Worm (Caenorhabditis elegans) whole organism, L2 larva: ENCODE results near the gene sgnh-1.

Source experiments
- R02D3.7 ChIP-seq: fragments of 150-350 bp; optimal IDR thresholded peaks from 2 replicates; lab custom pipeline; 2014; ENCODE audit warnings: missing biosample characterization, missing genetic modification characterization
- Y55F3AM.14 ChIP-seq: fragments of 200-800 bp; sonication (Bioruptor generic); optimal IDR thresholded peaks from 2 replicates; lab custom pipeline; 2018; ENCODE audit warnings: mild to moderate bottlenecking, missing genetic modification characterization, missing compliant biosample characterization
- ZK546.5 ChIP-seq: sonication (generic microtip); optimal IDR thresholded peaks from 2 replicates; lab custom pipeline; 2017; ENCODE audit warnings: missing biosample characterization, missing genetic modification characterization
- alr-1 ChIP-seq: fragments of 150-350 bp; optimal IDR thresholded peaks from 2 replicates; lab custom pipeline; 2014; ENCODE audit warnings: missing biosample characterization, missing genetic modification characterization
- aly-2 ChIP-seq: fragments of 150-350 bp; optimal IDR thresholded peaks from 2 replicates; lab custom pipeline; 2014; ENCODE audit warnings: missing biosample characterization, missing genetic modification characterization
- ama-1 ChIP-seq: fragments of 150-350 bp; optimal IDR thresholded peaks from 2 replicates; lab custom pipeline; 2018; ENCODE audit warnings: inconsistent platforms
- crh-2 ChIP-seq: sonication (generic microtip); optimal IDR thresholded peaks from 2 replicates; lab custom pipeline; 2017; ENCODE audit warnings: missing biosample characterization, missing genetic modification characterization
- dmd-4 ChIP-seq: sonication (generic microtip); optimal IDR thresholded peaks from 2 replicates; lab custom pipeline; 2017; ENCODE audit warnings: missing biosample characterization, missing genetic modification characterization
- egl-27 ChIP-seq: sonication (generic microtip); optimal IDR thresholded peaks from 3 replicates; lab custom pipeline; 2017; ENCODE audit warnings: missing biosample characterization, missing genetic modification reagents, missing genetic modification characterization
- elt-3 ChIP-seq: sonication (generic microtip); optimal IDR thresholded peaks from 2 replicates; lab custom pipeline; 2017; ENCODE audit warnings: missing biosample characterization, missing genetic modification characterization
- fos-1 ChIP-seq: fragments of 150-350 bp; optimal IDR thresholded peaks from 2 replicates; lab custom pipeline; 2014; ENCODE audit warnings: missing biosample characterization, missing genetic modification characterization
- gmeb-1 ChIP-seq: fragments of 150-350 bp; optimal IDR thresholded peaks from 2 replicates; lab custom pipeline; 2014; ENCODE audit warnings: missing biosample characterization, missing genetic modification characterization
- lin-11 ChIP-seq: fragments of 150-350 bp; sonication (generic microtip); optimal IDR thresholded peaks from 2 replicates; lab custom pipeline; 2014; ENCODE audit warnings: missing biosample characterization, missing genetic modification characterization, inconsistent platforms, mixed read lengths
- lin-39 ChIP-seq: fragments of 150-350 bp; optimal IDR thresholded peaks from 2 replicates; lab custom pipeline; 2014; ENCODE audit warnings: missing biosample characterization, missing genetic modification reagents, missing genetic modification characterization
- mbf-1 ChIP-seq: sonication (generic microtip); optimal IDR thresholded peaks from 2 replicates; lab custom pipeline; 2017; ENCODE audit warnings: missing biosample characterization, missing genetic modification characterization
- nhr-10 ChIP-seq: sonication (generic microtip); optimal IDR thresholded peaks from 2 replicates; lab custom pipeline; 2017; ENCODE audit warnings: missing biosample characterization, missing genetic modification characterization
- nhr-11 ChIP-seq: fragments of 150-350 bp; optimal IDR thresholded peaks from 2 replicates; lab custom pipeline; 2014; ENCODE audit warnings: missing biosample characterization, missing genetic modification characterization
- nhr-12 ChIP-seq: fragments of 150-350 bp; optimal IDR thresholded peaks from 2 replicates; lab custom pipeline; 2014; ENCODE audit warnings: missing biosample characterization, missing genetic modification characterization
- nhr-21 ChIP-seq: fragments of 150-350 bp; optimal IDR thresholded peaks from 2 replicates; lab custom pipeline; 2014; ENCODE audit warnings: missing biosample characterization, missing genetic modification characterization
- nhr-23 ChIP-seq: fragments of 150-350 bp; optimal IDR thresholded peaks from 2 replicates; lab custom pipeline; 2014; ENCODE audit warnings: missing biosample characterization, missing genetic modification reagents, missing genetic modification characterization
- nhr-237 ChIP-seq: fragments of 150-350 bp; optimal IDR thresholded peaks from 2 replicates; lab custom pipeline; 2014; ENCODE audit warnings: missing biosample characterization, missing genetic modification characterization
- nhr-25 ChIP-seq: fragments of 150-350 bp; sonication (generic microtip); optimal IDR thresholded peaks from 3 replicates; lab custom pipeline; 2014; ENCODE audit warnings: missing biosample characterization, missing genetic modification characterization
- nhr-6 ChIP-seq: fragments of 150-350 bp; optimal IDR thresholded peaks from 2 replicates; lab custom pipeline; 2014; ENCODE audit warnings: missing biosample characterization, missing genetic modification characterization
- nhr-77 ChIP-seq: fragments of 150-350 bp; optimal IDR thresholded peaks from 2 replicates; lab custom pipeline; 2014; ENCODE audit warnings: missing biosample characterization, missing genetic modification characterization
- peb-1 ChIP-seq: fragments of 150-350 bp; optimal IDR thresholded peaks from 2 replicates; lab custom pipeline; 2014; ENCODE audit warnings: missing biosample characterization, missing genetic modification characterization
- sem-4 ChIP-seq: fragments of 150-350 bp; optimal IDR thresholded peaks from 2 replicates; lab custom pipeline; 2014; ENCODE audit warnings: missing biosample characterization, missing genetic modification reagents, missing genetic modification characterization
- sma-3 ChIP-seq: sonication (generic microtip); optimal IDR thresholded peaks from 2 replicates; lab custom pipeline; 2016; ENCODE audit warnings: missing genetic modification reagents, missing genetic modification characterization, missing compliant biosample characterization
- sma-9 ChIP-seq, 2 experiments: fragments of 150-350 bp in 1 of 2; sonication (generic microtip) in 1 of 2; optimal IDR thresholded peaks; 2 replicates each; lab custom pipeline; 2014 to 2016; ENCODE audit warnings: missing genetic modification characterization in 2 of 2, mild to moderate bottlenecking in 1 of 2, missing biosample characterization in 1 of 2, missing compliant biosample characterization in 1 of 2, missing genetic modification reagents in 1 of 2, moderate library complexity in 1 of 2
- snpc-4 ChIP-seq: fragments of 150-350 bp; optimal IDR thresholded peaks from 2 replicates; lab custom pipeline; 2014; ENCODE audit warnings: missing biosample characterization, missing genetic modification characterization
- unc-62 ChIP-seq: fragments of 150-350 bp; optimal IDR thresholded peaks from 2 replicates; lab custom pipeline; 2014; ENCODE audit warnings: missing biosample characterization, missing genetic modification reagents, missing genetic modification characterization
- ztf-11 ChIP-seq: sonication (generic microtip); optimal IDR thresholded peaks from 2 replicates; lab custom pipeline; 2017; ENCODE audit warnings: missing biosample characterization, missing genetic modification characterization
- ztf-4 ChIP-seq: fragments of 150-350 bp; optimal IDR thresholded peaks from 2 replicates; lab custom pipeline; 2014; ENCODE audit warnings: missing biosample characterization, missing genetic modification characterization

Gene sgnh-1

DNA sequence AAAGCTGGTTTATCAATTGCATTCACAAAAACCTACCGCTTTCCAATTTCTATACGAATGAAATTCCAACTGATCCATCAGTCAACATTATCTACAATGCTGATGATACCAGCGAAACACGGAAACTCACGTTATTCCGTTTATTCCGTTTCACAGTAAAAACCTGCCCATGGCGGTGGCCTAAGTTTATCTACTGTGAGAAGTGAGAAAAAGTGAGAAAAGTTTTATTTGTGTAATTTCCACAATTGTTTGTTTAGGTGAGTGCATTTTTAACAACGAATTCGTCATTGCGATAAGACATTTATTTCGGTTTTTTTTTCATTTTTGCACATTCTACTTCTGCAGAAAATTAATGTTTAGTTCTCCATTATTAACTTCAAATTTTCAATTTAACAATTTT, 40.3 kb downstream of the sgnh-1 start, which contains the start of gene Y9C9A.8:
TSS of gene Y9C9A.8 (plus strand) at position 301 of the 400 bp plus-strand sequence.
- TF ChIP-seq nhr-11 (tag; lab: Kevin White, UChicago) (no peak), R02D3.7 (no peak), aly-2 (tag; lab: Kevin White, UChicago) (no peak), fos-1 (tag; lab: Kevin White, UChicago) (peak; percentile 13)

DNA sequence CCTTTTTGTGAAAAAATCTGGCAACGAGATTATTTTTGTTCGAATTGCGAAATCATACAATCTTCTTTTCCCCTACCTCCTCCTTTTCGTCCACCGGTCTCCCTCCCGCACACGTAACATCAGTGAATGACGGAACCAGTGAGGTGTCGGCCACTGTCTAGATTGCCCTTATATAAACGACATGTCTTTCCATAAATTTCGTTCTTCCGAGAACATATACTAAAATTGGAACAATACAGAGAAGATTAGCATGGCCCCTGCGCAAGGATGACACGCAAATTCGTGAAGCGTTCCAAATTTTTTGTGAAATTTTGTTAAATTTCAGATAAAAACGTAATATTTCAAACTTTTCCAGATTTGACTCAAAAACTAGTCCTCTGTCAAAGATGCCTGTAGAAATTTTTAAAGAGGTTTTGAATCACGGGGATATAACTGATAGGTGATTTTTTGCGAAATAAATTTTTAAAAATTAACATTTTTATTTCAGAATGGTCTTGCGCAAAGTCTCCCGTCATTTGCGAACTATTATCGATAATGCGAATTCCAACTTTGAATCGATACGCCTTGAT, 41.1 kb downstream of the sgnh-1 start:
- peak; percentile 19 for TF ChIP-seq crh-2 (tag; lab: Kevin White, UChicago)
- peak; percentile 39 for TF ChIP-seq gmeb-1 (tag; lab: Kevin White, UChicago)
- no peak for TF ChIP-seq nhr-10 (tag; lab: Kevin White, UChicago)
- no peak for TF ChIP-seq fos-1 (tag; lab: Kevin White, UChicago)
- TF ChIP-seq snpc-4 (tag; lab: Kevin White, UChicago), result peak; percentile 92
- TF ChIP-seq egl-27 (tag; lab: Kevin White, UChicago), result no peak
- peak; percentile 67 for TF ChIP-seq sma-3
- peak; percentile 8 for TF ChIP-seq sma-9 (GFP tag; optimal IDR thresholded peaks at IDR 0.05; lab: Kevin White, UChicago)
- no peak for TF ChIP-seq sma-9 (tag; optimal IDR thresholded peaks at IDR 0.05; lab: Kevin White, UChicago)
- peak; percentile 24 for TF ChIP-seq nhr-21
- TF ChIP-seq, all 48 proteins: peak for 6

DNA sequence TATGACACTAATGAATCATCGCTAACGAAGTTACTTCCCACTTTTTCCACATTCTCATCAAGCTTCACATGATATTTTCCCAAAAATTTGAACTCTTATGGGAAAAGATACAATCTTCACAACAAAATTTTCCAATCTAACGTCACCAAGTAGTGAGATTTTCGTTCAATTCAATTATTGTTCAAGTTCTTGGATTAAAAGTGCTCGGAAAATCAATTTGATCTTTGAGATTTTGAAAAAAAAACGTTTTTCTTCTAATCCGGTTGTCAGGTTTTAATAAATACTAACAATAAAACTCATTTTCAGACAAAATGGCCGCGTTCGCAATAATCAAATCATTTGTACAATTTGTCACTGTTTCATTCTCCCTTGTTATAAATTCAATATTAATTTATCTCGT, 44.4 kb downstream of the sgnh-1 start, which contains the start of gene str-153:
TSS of gene str-153 (plus strand) at position 301 of the 400 bp plus-strand sequence.
- no peak for TF ChIP-seq Y55F3AM.14
- no peak for TF ChIP-seq ztf-11 (tag; lab: Kevin White, UChicago)
- TF ChIP-seq dmd-4, result no peak
- no peak for TF ChIP-seq nhr-237 (tag; lab: Kevin White, UChicago)
- no peak for TF ChIP-seq nhr-23
- TF ChIP-seq sma-9 (GFP tag; optimal IDR thresholded peaks at IDR 0.05; lab: Kevin White, UChicago), result no peak
- TF ChIP-seq sma-9 (tag; optimal IDR thresholded peaks at IDR 0.05; lab: Kevin White, UChicago), result no peak
- TF ChIP-seq snpc-4 (tag; lab: Kevin White, UChicago), result no peak
- TF ChIP-seq lin-11 (tag; lab: Kevin White, UChicago), result no peak
- no peak for TF ChIP-seq mbf-1
- TF ChIP-seq R02D3.7, result no peak
- no peak for TF ChIP-seq sma-3
- no peak for TF ChIP-seq nhr-25 (tag; lab: Kevin White, UChicago)
- TF ChIP-seq ztf-4 (tag; lab: Kevin White, UChicago), result no peak
- TF ChIP-seq fos-1 (tag; lab: Kevin White, UChicago), result no peak
- no peak for TF ChIP-seq sem-4 (tag; lab: Kevin White, UChicago)

DNA sequence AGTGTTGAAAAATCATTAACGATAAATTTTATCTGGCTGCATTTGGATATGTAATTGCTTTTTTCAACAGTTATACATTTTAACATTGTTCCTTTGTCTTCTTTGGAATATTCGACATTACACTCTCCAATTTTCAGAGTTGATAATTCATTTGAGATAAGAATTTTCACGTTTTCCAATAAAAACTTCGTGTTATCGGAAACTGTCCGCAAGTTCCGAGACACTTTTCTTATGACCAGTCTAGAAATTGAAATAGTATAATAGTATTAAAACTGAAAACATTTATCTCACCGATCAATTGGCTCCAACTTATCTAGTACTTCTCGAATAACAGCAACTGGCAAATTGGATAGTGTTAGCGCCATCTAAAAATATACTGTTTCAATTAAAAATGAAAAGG, 47.9 kb downstream of the sgnh-1 start, which contains the start of gene fbxa-86:
TSS of gene fbxa-86 (minus strand) at position 367 of the 400 bp plus-strand sequence.
- TF ChIP-seq elt-3 (tag; lab: Kevin White, UChicago), result no peak
- peak; percentile 69 for TF ChIP-seq fos-1 (tag; lab: Kevin White, UChicago)
- TF ChIP-seq, all 48 proteins: peak for 1

DNA sequence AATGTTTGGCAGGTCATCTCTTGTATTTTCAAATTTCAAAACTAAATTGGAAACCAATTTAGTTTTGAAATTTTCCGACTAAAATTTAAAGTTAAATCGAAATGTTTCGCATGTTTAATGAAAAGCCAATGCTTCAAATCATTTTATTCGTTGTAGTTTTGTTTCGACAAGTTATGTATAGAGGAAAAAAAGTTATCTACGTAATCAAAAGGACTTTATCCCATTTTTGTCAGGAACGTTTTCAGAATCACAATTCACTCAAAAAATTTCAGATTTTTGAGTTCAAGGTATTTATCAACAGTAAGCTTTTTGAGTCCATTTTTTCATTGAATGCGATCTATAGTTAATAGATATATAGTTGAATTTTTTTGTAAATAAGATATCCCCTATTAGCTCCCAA, 49.0 kb downstream of the sgnh-1 start, which contains the start of gene str-168:
TSS of gene str-168 (plus strand) at position 301 of the 400 bp plus-strand sequence.
- TF ChIP-seq ztf-11 (tag; lab: Kevin White, UChicago) (no peak), ama-1 (lab: Kevin White, UChicago) (no peak), nhr-11 (tag; lab: Kevin White, UChicago) (no peak), peb-1 (tag; lab: Kevin White, UChicago) (no peak), lin-39 (tag; lab: Kevin White, UChicago) (no peak), lin-11 (tag; lab: Kevin White, UChicago) (no peak), nhr-12 (no peak), alr-1 (no peak), aly-2 (tag; lab: Kevin White, UChicago) (no peak), unc-62 (GFP tag; lab: Kevin White, UChicago) (no peak), elt-3 (tag; lab: Kevin White, UChicago) (no peak), mbf-1 (no peak), ZK546.5 (tag; lab: Kevin White, UChicago) (no peak), egl-27 (tag; lab: Kevin White, UChicago) (no peak), nhr-77 (tag; lab: Kevin White, UChicago) (no peak), nhr-25 (tag; lab: Kevin White, UChicago) (no peak), nhr-6 (tag; lab: Kevin White, UChicago) (no peak)
- TF ChIP-seq, all 48 proteins: peak for 0
